Fruit fly (Drosophila melanogaster) whole organism, prepupa: ENCODE measurements around the gene CG31272.

Experiments used
- CG10631 ChIP-seq: fragments of 200-800 bp; sonication (Bioruptor generic); optimal IDR thresholded peaks from 2 replicates; lab custom pipeline; 2016; ENCODE audit warnings: missing biosample characterization, missing genetic modification characterization
- CG10669 ChIP-seq: fragments of 200-800 bp; sonication (Bioruptor generic); optimal IDR thresholded peaks from 3 replicates; lab custom pipeline; 2018; ENCODE audit warnings: missing biosample characterization, mild to moderate bottlenecking, missing genetic modification characterization, moderate library complexity
- CG11294 ChIP-seq: fragments of 200-800 bp; sonication (Bioruptor generic); IDR thresholded peaks from 2 replicates; pipeline ENCODE4 v1.3.6; 2022; ENCODE audit warnings: missing biosample characterization, missing genetic modification characterization
- CG11762 ChIP-seq: fragments of 200-800 bp; sonication (Bioruptor generic); optimal IDR thresholded peaks from 3 replicates; lab custom pipeline; 2016; ENCODE audit warnings: missing biosample characterization, missing genetic modification characterization; ENCODE audit not compliant: insufficient read depth
- CG11902 ChIP-seq: fragments of 200-800 bp; sonication (Bioruptor generic); optimal IDR thresholded peaks from 3 replicates; lab custom pipeline; 2016; ENCODE audit warnings: missing biosample characterization, missing genetic modification characterization
- CG15336 ChIP-seq: fragments of 200-800 bp; sonication (Bioruptor generic); IDR thresholded peaks from 2 replicates; pipeline ENCODE4 v1.3.6; 2022; ENCODE audit warnings: missing biosample characterization, missing genetic modification characterization
- CG3032 ChIP-seq: fragments of 200-800 bp; optimal IDR thresholded peaks from 2 replicates; lab custom pipeline; 2019; ENCODE audit warnings: missing biosample characterization, mild to moderate bottlenecking, missing genetic modification characterization, moderate library complexity
- CG31627 ChIP-seq: fragments of 200-800 bp; sonication (Bioruptor generic); optimal IDR thresholded peaks from 3 replicates; lab custom pipeline; 2016; ENCODE audit warnings: missing biosample characterization, missing genetic modification characterization
- CG6276 ChIP-seq: fragments of 200-800 bp; sonication (Bioruptor generic); optimal IDR thresholded peaks from 2 replicates; lab custom pipeline; 2017; ENCODE audit warnings: missing biosample characterization, mild to moderate bottlenecking, missing genetic modification characterization
- CG6792 ChIP-seq: fragments of 200-800 bp; sonication (Bioruptor generic); optimal IDR thresholded peaks from 3 replicates; lab custom pipeline; 2016; ENCODE audit warnings: missing biosample characterization, missing genetic modification characterization
- CG6808 ChIP-seq: fragments of 200-800 bp; sonication (Bioruptor generic); optimal IDR thresholded peaks from 3 replicates; lab custom pipeline; 2017; ENCODE audit warnings: missing biosample characterization, missing genetic modification characterization, mild to moderate bottlenecking, moderate library complexity, missing genetic modification reagents
- CG6854 ChIP-seq: fragments of 200-800 bp; sonication (Bioruptor generic); optimal IDR thresholded peaks from 2 replicates; lab custom pipeline; 2017; ENCODE audit warnings: missing biosample characterization, mild to moderate bottlenecking, missing genetic modification characterization
- CG7368 ChIP-seq: fragments of 200-800 bp; sonication (Bioruptor generic); optimal IDR thresholded peaks from 3 replicates; lab custom pipeline; 2016; ENCODE audit warnings: missing biosample characterization, missing genetic modification characterization
- CG8119 ChIP-seq: fragments of 200-800 bp; sonication (Bioruptor generic); IDR thresholded peaks from 3 replicates; pipeline ENCODE4 v1.3.6; 2022; ENCODE audit warnings: missing biosample characterization, missing genetic modification characterization
- CG8319 ChIP-seq: fragments of 200-800 bp; sonication (Bioruptor generic); optimal IDR thresholded peaks from 3 replicates; lab custom pipeline; 2016; ENCODE audit warnings: missing biosample characterization, missing genetic modification characterization
- CG8632 ChIP-seq: fragments of 200-800 bp; sonication (Bioruptor generic); optimal IDR thresholded peaks from 3 replicates; lab custom pipeline; 2016; ENCODE audit warnings: missing biosample characterization, missing genetic modification characterization
- Eip78C ChIP-seq: fragments of 200-800 bp; sonication (Bioruptor generic); peaks from one replicate; lab custom pipeline; 2016; ENCODE audit warnings: missing biosample characterization, missing genetic modification characterization
- Ets21C ChIP-seq: fragments of 200-800 bp; sonication (Bioruptor generic); optimal IDR thresholded peaks from 3 replicates; lab custom pipeline; 2016; ENCODE audit warnings: missing biosample characterization, missing genetic modification characterization
- Ets96B ChIP-seq: fragments of 200-800 bp; optimal IDR thresholded peaks from 2 replicates; lab custom pipeline; 2019; ENCODE audit warnings: missing biosample characterization, mild to moderate bottlenecking, missing genetic modification characterization, moderate library complexity
- Hr38 ChIP-seq: sonication (Bioruptor generic); optimal IDR thresholded peaks from 2 replicates; lab custom pipeline; 2016; ENCODE audit warnings: missing biosample characterization, missing genetic modification characterization
- Hr39 ChIP-seq: fragments of 200-800 bp; sonication (Bioruptor generic); optimal IDR thresholded peaks from 2 replicates; lab custom pipeline; 2016; ENCODE audit warnings: missing biosample characterization, missing genetic modification characterization
- Hr4 ChIP-seq: fragments of 200-800 bp; sonication (Bioruptor generic); optimal IDR thresholded peaks from 3 replicates; lab custom pipeline; 2016; ENCODE audit warnings: missing biosample characterization, missing genetic modification characterization
- Lpt ChIP-seq: fragments of 200-800 bp; sonication (Bioruptor generic); optimal IDR thresholded peaks from 3 replicates; lab custom pipeline; 2016; ENCODE audit warnings: missing biosample characterization, missing genetic modification characterization
- Met ChIP-seq: fragments of 200-800 bp; sonication (Bioruptor generic); optimal IDR thresholded peaks from 3 replicates; lab custom pipeline; 2016; ENCODE audit warnings: missing biosample characterization, missing genetic modification characterization
- OdsH ChIP-seq: fragments of 200-800 bp; sonication (Bioruptor generic); optimal IDR thresholded peaks from 3 replicates; lab custom pipeline; 2016; ENCODE audit warnings: missing biosample characterization, missing genetic modification characterization
- Smox ChIP-seq: fragments of 200-800 bp; sonication (Bioruptor generic); optimal IDR thresholded peaks from 3 replicates; lab custom pipeline; 2016; ENCODE audit warnings: missing biosample characterization, missing genetic modification characterization
- Sox14 ChIP-seq: fragments of 200-800 bp; sonication (Bioruptor generic); optimal IDR thresholded peaks from 3 replicates; lab custom pipeline; 2016; ENCODE audit warnings: missing biosample characterization, missing genetic modification characterization
- Sox15 ChIP-seq: fragments of 200-800 bp; sonication (Bioruptor generic); optimal IDR thresholded peaks from 3 replicates; lab custom pipeline; 2016; ENCODE audit warnings: missing biosample characterization, missing genetic modification characterization
- achi ChIP-seq: fragments of 200-800 bp; sonication (Bioruptor generic); optimal IDR thresholded peaks from 3 replicates; lab custom pipeline; 2016; ENCODE audit warnings: missing biosample characterization, missing genetic modification characterization
- acj6 ChIP-seq: fragments of 200-800 bp; sonication (Bioruptor generic); optimal IDR thresholded peaks from 3 replicates; lab custom pipeline; 2016; ENCODE audit warnings: missing biosample characterization, missing genetic modification characterization
- cyc ChIP-seq: fragments of 200-800 bp; sonication (Bioruptor generic); optimal IDR thresholded peaks from 3 replicates; lab custom pipeline; 2016; ENCODE audit warnings: missing biosample characterization, missing genetic modification characterization
- dsx ChIP-seq: fragments of 200-800 bp; optimal IDR thresholded peaks from 3 replicates; lab custom pipeline; 2019; ENCODE audit warnings: missing biosample characterization, mild to moderate bottlenecking, missing genetic modification characterization, moderate library complexity; ENCODE audit not compliant: poor library complexity, severe bottlenecking
- esn ChIP-seq: fragments of 200-800 bp; sonication (Bioruptor generic); optimal IDR thresholded peaks from 2 replicates; lab custom pipeline; 2016; ENCODE audit warnings: missing biosample characterization, mild to moderate bottlenecking, missing genetic modification characterization, moderate library complexity
- fd59A ChIP-seq: fragments of 200-800 bp; sonication (Bioruptor generic); optimal IDR thresholded peaks from 2 replicates; lab custom pipeline; 2017; ENCODE audit warnings: missing biosample characterization, mild to moderate bottlenecking, missing genetic modification characterization, missing genetic modification reagents
- fd85E ChIP-seq: fragments of 200-800 bp; sonication (Bioruptor generic); optimal IDR thresholded peaks from 3 replicates; lab custom pipeline; 2016; ENCODE audit warnings: missing biosample characterization, missing genetic modification characterization
- fkh ChIP-seq: fragments of 200-800 bp; sonication (Bioruptor generic); optimal IDR thresholded peaks from 3 replicates; lab custom pipeline; 2017; ENCODE audit warnings: missing biosample characterization, mild to moderate bottlenecking, missing genetic modification characterization, moderate library complexity
- lz ChIP-seq: fragments of 200-800 bp; sonication (Bioruptor generic); optimal IDR thresholded peaks from 3 replicates; lab custom pipeline; 2016; ENCODE audit warnings: missing biosample characterization, missing genetic modification characterization
- net ChIP-seq: fragments of 200-800 bp; sonication (Bioruptor generic); optimal IDR thresholded peaks from 3 replicates; lab custom pipeline; 2016; ENCODE audit warnings: missing biosample characterization, missing genetic modification characterization
- pdm3 ChIP-seq: fragments of 200-800 bp; sonication (Bioruptor generic); optimal IDR thresholded peaks from 3 replicates; lab custom pipeline; 2016; ENCODE audit warnings: missing biosample characterization, missing genetic modification characterization
- spab ChIP-seq: fragments of 200-800 bp; sonication (Bioruptor generic); optimal IDR thresholded peaks from 2 replicates; lab custom pipeline; 2017; ENCODE audit warnings: missing biosample characterization, mild to moderate bottlenecking, missing genetic modification characterization, missing genetic modification reagents
- svp ChIP-seq: fragments of 200-800 bp; sonication (Bioruptor generic); peaks from one replicate; lab custom pipeline; 2016; ENCODE audit warnings: missing biosample characterization, missing genetic modification characterization
- topi ChIP-seq: fragments of 200-800 bp; sonication (Bioruptor generic); optimal IDR thresholded peaks from 3 replicates; lab custom pipeline; 2016; ENCODE audit warnings: missing biosample characterization, missing genetic modification characterization
- vri ChIP-seq: fragments of 200-800 bp; sonication (Bioruptor generic); optimal IDR thresholded peaks from 3 replicates; lab custom pipeline; 2016; ENCODE audit warnings: missing biosample characterization, mild to moderate bottlenecking, missing genetic modification characterization

Gene CG31272

DNA sequence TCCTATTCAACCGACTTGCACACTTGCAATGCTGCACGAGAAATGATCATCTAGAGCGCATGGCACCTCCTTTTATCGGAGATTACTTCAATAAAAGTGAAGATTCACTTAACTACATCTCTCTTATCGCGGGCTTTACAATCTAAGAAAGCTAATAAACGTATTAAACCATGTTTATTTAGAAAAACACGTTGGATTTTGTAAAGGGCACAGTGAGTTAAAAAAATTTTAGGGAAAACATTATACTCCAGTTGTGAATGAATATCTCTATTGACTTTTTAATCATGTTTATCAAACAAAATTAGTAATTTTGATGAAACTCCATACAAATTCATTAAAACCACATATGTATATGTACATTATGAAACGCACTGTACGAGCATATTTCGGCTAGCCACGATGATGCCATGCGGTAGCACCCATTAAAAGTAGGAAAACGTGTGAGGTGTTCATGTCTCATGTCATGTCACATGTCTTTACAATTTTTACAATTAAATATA, at the start of gene CG31272:
CG31272 (minus strand) TSS at position 51 of the 500 bp plus-strand sequence.
- no peak for TF ChIP-seq dsx
- TF ChIP-seq Lpt (GFP tag; lab: Kevin White, UChicago): no peak
- no peak for TF ChIP-seq CG8319 (GFP tag; lab: Kevin White, UChicago)
- TF ChIP-seq Eip78C (GFP tag; lab: Kevin White, UChicago): no peak
- TF ChIP-seq vri (GFP tag; lab: Kevin White, UChicago): no peak
- TF ChIP-seq CG8119 (GFP tag; lab: Robert Waterston, UW): no peak
- no peak for TF ChIP-seq CG6854 (GFP tag; lab: Kevin White, UChicago)
- no peak for TF ChIP-seq CG6808 (GFP tag; lab: Kevin White, UChicago)
- no peak for TF ChIP-seq fkh
- no peak for TF ChIP-seq fd59A (GFP tag; lab: Kevin White, UChicago)
- no peak for TF ChIP-seq CG10669 (GFP tag; lab: Kevin White, UChicago)
- no peak for TF ChIP-seq OdsH (GFP tag; lab: Kevin White, UChicago)
- no peak for TF ChIP-seq Met (GFP tag; lab: Kevin White, UChicago)
- no peak for TF ChIP-seq pdm3 (GFP tag; lab: Kevin White, UChicago)
- TF ChIP-seq Smox (GFP tag; lab: Kevin White, UChicago): no peak

DNA sequence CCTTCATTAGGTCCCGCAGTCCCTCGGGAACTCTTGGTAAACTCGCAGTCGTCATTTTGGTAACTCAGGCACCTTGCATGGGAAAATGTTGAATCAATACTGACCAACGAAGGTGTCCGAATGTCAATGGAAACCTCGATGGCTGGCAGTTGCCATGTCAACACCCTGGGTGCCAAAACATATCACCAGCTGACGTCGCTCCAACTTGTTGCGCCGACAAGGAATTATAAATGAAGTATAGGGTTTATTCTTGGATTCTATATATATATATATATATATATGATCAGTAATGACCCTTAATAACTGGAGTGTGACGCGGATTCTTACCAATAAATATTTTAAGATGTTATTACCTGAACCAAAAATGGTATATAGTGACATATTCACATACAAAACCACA, 44.7 kb upstream of the CG31272 start, which contains the start of gene CG14692:
CG14692 (minus strand) TSS at position 101 of the 400 bp plus-strand sequence.
- TF ChIP-seq CG15336 (no peak), Hr38 (GFP tag; lab: Kevin White, UChicago) (no peak), Eip78C (GFP tag; lab: Kevin White, UChicago) (no peak), CG11294 (GFP tag; lab: Robert Waterston, UW) (no peak), CG8319 (GFP tag; lab: Kevin White, UChicago) (no peak), acj6 (no peak), svp (GFP tag; lab: Kevin White, UChicago) (no peak), fd85E (GFP tag; lab: Kevin White, UChicago) (no peak), CG7368 (no peak), CG11762 (GFP tag; lab: Kevin White, UChicago) (no peak), CG11902 (GFP tag; lab: Kevin White, UChicago) (no peak), CG6276 (GFP tag; lab: Kevin White, UChicago) (no peak), Sox15 (no peak), CG6792 (no peak)

DNA sequence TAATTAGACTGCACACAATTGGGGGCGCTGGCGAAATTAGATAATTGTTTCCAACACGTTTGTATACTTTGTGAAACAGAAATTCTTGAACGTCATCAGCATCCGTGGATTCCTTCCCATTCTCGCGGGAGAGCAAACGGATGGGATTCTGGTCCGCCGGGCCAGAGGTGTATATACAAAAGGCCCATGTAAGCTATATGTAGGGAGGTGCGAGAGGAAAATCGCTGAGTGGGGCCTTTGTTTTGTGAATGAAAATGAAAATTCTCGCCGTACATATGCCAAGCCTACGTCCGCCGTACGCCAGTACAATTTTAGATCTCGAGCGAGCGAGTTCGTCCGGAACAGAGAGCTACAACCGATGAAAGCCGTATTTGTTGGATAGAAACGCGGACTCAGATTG, 33.4 kb upstream of the CG31272 start, which contains the start of gene CG14687:
CG14687 (plus strand) TSS at position 301 of the 400 bp plus-strand sequence.
- TF ChIP-seq CG8119 (GFP tag; lab: Robert Waterston, UW): no peak
- no peak for TF ChIP-seq Ets96B (tag; lab: Kevin White, UChicago)

DNA sequence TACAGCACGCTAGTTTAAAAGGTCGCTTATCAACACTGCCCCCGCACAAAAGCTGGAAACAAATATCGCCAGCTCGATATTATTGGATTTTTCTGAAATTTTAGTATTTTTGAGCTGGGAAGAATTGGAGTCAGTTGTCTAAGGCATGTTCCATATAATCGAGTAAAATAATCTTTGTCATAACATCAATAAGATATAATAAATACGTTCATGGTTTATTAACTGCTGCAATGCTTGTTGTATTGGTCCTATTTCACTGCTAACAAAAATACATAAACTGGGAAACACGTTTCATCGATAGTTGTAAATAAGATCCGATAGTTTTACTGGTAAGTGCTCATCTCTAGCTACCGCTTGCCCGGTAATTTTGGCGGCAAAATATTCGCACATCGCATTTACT, 29.0 kb upstream of the CG31272 start, which contains the start of the genes Art1 and Mcm5:
Art1 (minus strand) TSS at position 41 of the 400 bp plus-strand sequence.
Mcm5 (plus strand) TSS at position 339 of the 400 bp plus-strand sequence.
- TF ChIP-seq Smox (GFP tag; lab: Kevin White, UChicago) (no peak), CG10631 (GFP tag; lab: Kevin White, UChicago) (peak; percentile 50), Hr4 (GFP tag; lab: Kevin White, UChicago) (peak; percentile 2), cyc (GFP tag; lab: Kevin White, UChicago) (peak; percentile 46), net (no peak), fkh (no peak), CG6854 (GFP tag; lab: Kevin White, UChicago) (no peak), CG7368 (no peak), fd59A (GFP tag; lab: Kevin White, UChicago) (no peak), CG8319 (GFP tag; lab: Kevin White, UChicago) (no peak), esn (GFP tag; lab: Kevin White, UChicago) (peak; percentile 58), CG3032 (peak; percentile 48), achi (GFP tag; lab: Kevin White, UChicago) (no peak), CG31627 (peak; percentile 60), pdm3 (GFP tag; lab: Kevin White, UChicago) (peak; percentile 20), CG8632 (GFP tag; lab: Kevin White, UChicago) (peak; percentile 14), spab (no peak), lz (peak; percentile 53), CG6792 (no peak), CG11294 (GFP tag; lab: Robert Waterston, UW) (no peak), topi (GFP tag; lab: Kevin White, UChicago) (peak; percentile 49), Hr39 (GFP tag; lab: Kevin White, UChicago) (peak; percentile 53), Ets21C (peak; percentile 40), Met (GFP tag; lab: Kevin White, UChicago) (no peak), Sox14 (GFP tag; lab: Kevin White, UChicago) (peak; percentile 72)
- TF ChIP-seq, all 60 proteins: peak for 13
